Fruit fly (Drosophila melanogaster): ENCODE measurements around the gene Mst27D.

The Mst27D gene

dm6 chr2L:7073011-7073410 lies 12.4 kb upstream of the Mst27D start (continued):
- TF ChIP-seq chm (GFP tag; IDR thresholded peaks at IDR 0.05) (no peak), CG34376 (GFP tag; optimal IDR thresholded peaks at IDR 0.05) (no peak), tio (GFP tag; optimal IDR thresholded peaks at IDR 0.05) (no peak), sob (GFP tag; IDR thresholded peaks at IDR 0.05) (no peak; the same call in 1 of the 2 replicates), Lhr (GFP tag; optimal IDR thresholded peaks at IDR 0.05) (no peak), NK7.1 (GFP tag; optimal IDR thresholded peaks at IDR 0.05) (no peak), dimm (GFP tag; IDR thresholded peaks at IDR 0.05) (no peak), CG3838 (GFP tag; optimal IDR thresholded peaks at IDR 0.05) (no peak), CG33213 (GFP tag; optimal IDR thresholded peaks at IDR 0.05) (no peak), NC2β (GFP tag; optimal IDR thresholded peaks at IDR 0.05) (no peak), CG4730 (GFP tag; IDR thresholded peaks at IDR 0.05) (no peak), CG9437 (GFP tag; optimal IDR thresholded peaks at IDR 0.05) (no peak), E2f1 (GFP tag; IDR thresholded peaks at IDR 0.05) (0 out of 2 replicates have a peak, but pooled peaks have one; percentile 23), CG32532 (GFP tag; IDR thresholded peaks at IDR 0.05) (peak; percentile 35; the same call in 1 of the 2 replicates), Bgb (GFP tag; IDR thresholded peaks at IDR 0.05; ENCODE audit: partially characterized antibody) (no peak), CG4282 (GFP tag; optimal IDR thresholded peaks at IDR 0.05) (no peak), CG3995 (GFP tag; optimal IDR thresholded peaks at IDR 0.05) (no peak), CG6791 (GFP tag; IDR thresholded peaks at IDR 0.05; ENCODE audit: partially characterized antibody) (no peak), Bteb2 (GFP tag; optimal IDR thresholded peaks at IDR 0.05) (no peak), sim (GFP tag; IDR thresholded peaks at IDR 0.05) (no peak), Ptx1 (GFP tag; IDR thresholded peaks at IDR 0.05) (0 out of 2 replicates have a peak, but pooled peaks have one; percentile 10), kah (GFP tag; optimal IDR thresholded peaks at IDR 0.05) (no peak), CG6854 (GFP tag; optimal IDR thresholded peaks at IDR 0.05) (no peak), CG30020 (tag; optimal IDR thresholded peaks at IDR 0.05) (no peak), lmd (GFP tag; IDR thresholded peaks at IDR 0.05) (peak; percentile 36; the same call in 1 of the 2 replicates), Jarid2 (GFP tag; optimal IDR thresholded peaks at IDR 0.05) (no peak), lola (GFP tag; optimal IDR thresholded peaks at IDR 0.05) (peak in 1 of 3 experiments; percentile 14), rib (GFP tag; IDR thresholded peaks at IDR 0.05) (no peak), Ravus (GFP tag; IDR thresholded peaks at IDR 0.05) (no peak), wek (GFP tag; optimal IDR thresholded peaks at IDR 0.05) (no peak), chif (GFP tag; optimal IDR thresholded peaks at IDR 0.05) (peak; percentile 20 to 32), CG8478 (optimal IDR thresholded peaks at IDR 0.05) (no peak), CG11247 (GFP tag; IDR thresholded peaks at IDR 0.05) (no peak), Hr51 (GFP tag; optimal IDR thresholded peaks at IDR 0.05) (peak in 1 of 2 experiments; percentile 40), Dref (GFP tag; IDR thresholded peaks at IDR 0.05) (no peak), Xbp1 (GFP tag; optimal IDR thresholded peaks at IDR 0.05) (peak; percentile 8), Spps (tag; optimal IDR thresholded peaks at IDR 0.05) (no peak), CoRest (tag; optimal IDR thresholded peaks at IDR 0.05) (peak; percentile 5), gem (tag; optimal IDR thresholded peaks at IDR 0.05) (peak; percentile 61), CG6175 (GFP tag; IDR thresholded peaks at IDR 0.05) (no peak), ro (GFP tag; IDR thresholded peaks at IDR 0.05) (no peak), CG4360 (GFP tag; IDR thresholded peaks at IDR 0.05) (no peak), CG9876 (GFP tag; optimal IDR thresholded peaks at IDR 0.05) (no peak), pnt (GFP tag; optimal IDR thresholded peaks at IDR 0.05) (peak; percentile 2), Stat92E (GFP tag; optimal IDR thresholded peaks at IDR 0.05) (no peak), zen (tag; optimal IDR thresholded peaks at IDR 0.05) (peak; percentile 8), dysf (GFP tag; IDR thresholded peaks at IDR 0.05) (no peak), Abd-B (GFP tag; optimal IDR thresholded peaks at IDR 0.05) (peak; percentile 10), CG14050 (GFP tag; IDR thresholded peaks at IDR 0.05) (no peak), CG2889 (GFP tag; IDR thresholded peaks at IDR 0.05) (no peak), CG17328 (GFP tag; IDR thresholded peaks at IDR 0.05) (peak; percentile 57), CG32772 (GFP tag; IDR thresholded peaks at IDR 0.05) (no peak)

All from whole organism, embryonic.